Fruit fly (Drosophila melanogaster) whole organism, wandering third instar larva: ENCODE data around the gene CCT1.

ENCODE experiments used
- Abd-B ChIP-seq: fragments of >200 bp; optimal IDR thresholded peaks from 2 replicates; lab custom pipeline; 2017; ENCODE audit warnings: missing biosample characterization, missing genetic modification characterization
- CG32264 ChIP-seq: fragments of 200-800 bp; sonication (Bioruptor generic); optimal IDR thresholded peaks from 2 replicates; lab custom pipeline; 2016; ENCODE audit warnings: missing biosample characterization, missing genetic modification characterization
- dl ChIP-seq, 2 experiments: fragments of 175-275, 200-275 bp in 1 of 2; fragments of 200-275 bp in 1 of 2; sonication (Bioruptor generic); optimal IDR thresholded peaks; lab custom pipeline; 2018; ENCODE audit warnings: mild to moderate bottlenecking in 2 of 2, missing biosample characterization in 2 of 2, missing genetic modification characterization in 2 of 2, moderate library complexity in 2 of 2; ENCODE audit not compliant: partially characterized antibody in 2 of 2, insufficient read depth in 1 of 2
- dmrt93B ChIP-seq: fragments of 200-800 bp; sonication (Bioruptor generic); optimal IDR thresholded peaks from 2 replicates; lab custom pipeline; 2018; ENCODE audit warnings: missing biosample characterization, mild to moderate bottlenecking, missing genetic modification characterization
- dsf ChIP-seq: sonication (Bioruptor generic); optimal IDR thresholded peaks from 2 replicates; lab custom pipeline; 2016; ENCODE audit warnings: missing biosample characterization, missing genetic modification characterization, borderline replicate concordance
- h ChIP-seq: fragments of 200-800 bp; sonication (Bioruptor generic); optimal IDR thresholded peaks from 3 replicates; lab custom pipeline; 2016; ENCODE audit warnings: missing biosample characterization, mild to moderate bottlenecking, missing genetic modification characterization
- sage ChIP-seq: fragments of 200-800 bp; sonication (Bioruptor generic); optimal IDR thresholded peaks from 2 replicates; lab custom pipeline; 2016; ENCODE audit warnings: missing biosample characterization, mild to moderate bottlenecking, missing genetic modification characterization

DNA sequence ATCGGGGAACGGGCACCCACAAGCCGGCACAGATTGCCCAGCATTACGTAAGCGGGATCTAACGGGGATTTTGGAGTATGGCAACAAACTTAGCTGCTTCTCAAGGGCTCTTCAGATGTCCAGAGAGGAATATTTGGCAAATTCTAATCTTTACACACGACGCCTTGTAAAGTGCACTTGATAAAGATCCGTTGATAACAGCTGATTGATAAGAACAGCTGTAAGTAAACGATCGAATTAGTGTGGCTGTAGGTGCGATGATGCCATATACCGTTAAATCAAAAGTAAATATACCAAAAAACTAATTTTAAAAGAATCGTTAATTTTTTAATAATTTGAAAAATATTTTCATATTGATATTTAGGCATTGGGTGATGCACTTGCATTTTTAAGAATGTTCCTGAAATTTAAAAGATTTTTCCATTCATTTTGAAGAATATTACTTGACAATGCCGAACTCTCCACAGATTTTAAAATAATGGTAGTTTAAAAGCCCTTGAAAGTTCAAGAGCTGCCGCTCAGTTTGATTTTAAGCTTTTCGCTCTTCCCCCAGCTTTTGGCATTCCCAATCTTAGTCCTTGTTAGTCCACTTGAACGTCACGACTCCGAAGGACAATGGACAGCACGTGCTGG, 23.2 kb downstream of the CCT1 start, which contains the start of the genes CG5377 and Nrx-1:
- TF ChIP-seq dmrt93B: no peak
- TF ChIP-seq Abd-B (GFP tag; lab: Kevin White, UChicago): no peak
- TF ChIP-seq dsf (GFP tag; lab: Kevin White, UChicago): no peak
- no peak for TF ChIP-seq h (GFP tag; lab: Kevin White, UChicago)
- no peak for TF ChIP-seq dl (GFP tag; optimal IDR thresholded peaks at IDR 0.05; lab: Kevin White, UChicago; ENCODE audit: insufficient read depth in 1 of 2, partially characterized antibody in 2 of 2)
- TF ChIP-seq CG32264 (GFP tag; lab: Kevin White, UChicago): no peak
- TF ChIP-seq sage: no peak
